Worm (Caenorhabditis elegans): ENCODE data around the gene R52.6.

- no peak for TF ChIP-seq unc-62 (GFP tag; optimal IDR thresholded peaks at IDR 0.05)
- TF ChIP-seq ceh-82 (tag; optimal IDR thresholded peaks at IDR 0.05) = no peak
- no peak for TF ChIP-seq nhr-237 (tag; optimal IDR thresholded peaks at IDR 0.05)
- no peak for TF ChIP-seq ztf-4 (tag; optimal IDR thresholded peaks at IDR 0.05)
- TF ChIP-seq ZK546.5 (tag; optimal IDR thresholded peaks at IDR 0.05) = no peak
- TF ChIP-seq sma-3 (GFP tag; optimal IDR thresholded peaks at IDR 0.05) = no peak
- no peak for TF ChIP-seq dmd-4 (tag; optimal IDR thresholded peaks at IDR 0.05)
Observed at ce11 chrII:2093456-2093926, 19.4 kb downstream of the R52.6 start, which contains the start of gene fbxb-37.

Measured in whole organism, L2 larva.